Worm (Caenorhabditis elegans) whole organism, L3 larva: ENCODE measurements around the gene ZK381.62.

Source experiments
- aly-2 ChIP-seq: fragments of 150-350 bp; optimal IDR thresholded peaks from 2 replicates; lab custom pipeline; 2014; ENCODE audit warnings: missing biosample characterization, missing genetic modification characterization
- ceh-9 ChIP-seq: sonication (generic microtip); optimal IDR thresholded peaks from 2 replicates; lab custom pipeline; 2018; ENCODE audit warnings: missing biosample characterization, missing genetic modification characterization
- fkh-10 ChIP-seq: sonication (generic microtip); optimal IDR thresholded peaks from 2 replicates; lab custom pipeline; 2017; ENCODE audit warnings: missing biosample characterization, missing genetic modification reagents, missing genetic modification characterization
- lin-39 ChIP-seq: fragments of 150-350 bp; optimal IDR thresholded peaks from 2 replicates; lab custom pipeline; 2018; ENCODE audit warnings: missing biosample characterization, missing genetic modification reagents, missing genetic modification characterization
- nhr-12 ChIP-seq: fragments of 150-350 bp; optimal IDR thresholded peaks from 2 replicates; lab custom pipeline; 2014; ENCODE audit warnings: missing biosample characterization, missing genetic modification characterization
- nhr-237 ChIP-seq: fragments of 150-350 bp; optimal IDR thresholded peaks from 2 replicates; lab custom pipeline; 2014; ENCODE audit warnings: missing biosample characterization, missing genetic modification characterization
- nhr-77 ChIP-seq: fragments of 150-350 bp; optimal IDR thresholded peaks from 2 replicates; lab custom pipeline; 2014; ENCODE audit warnings: missing biosample characterization, missing genetic modification characterization
- pha-4 ChIP-seq: fragments of 150-350 bp; optimal IDR thresholded peaks from 2 replicates; lab custom pipeline; 2014; ENCODE audit warnings: missing biosample characterization, missing genetic modification reagents, missing genetic modification characterization
- sea-2 ChIP-seq: fragments of 150-350 bp; sonication (generic microtip); optimal IDR thresholded peaks from 4 replicates; lab custom pipeline; 2014; ENCODE audit warnings: missing biosample characterization, missing genetic modification reagents, missing genetic modification characterization
- snpc-4 ChIP-seq: fragments of 150-350 bp; optimal IDR thresholded peaks from 2 replicates; lab custom pipeline; 2014; ENCODE audit warnings: missing biosample characterization, missing genetic modification characterization
- tbx-2 ChIP-seq: sonication (generic microtip); optimal IDR thresholded peaks from 2 replicates; lab custom pipeline; 2016; ENCODE audit warnings: mild to moderate bottlenecking, missing genetic modification characterization, missing compliant biosample characterization
- ztf-11 ChIP-seq: fragments of 150-350 bp; optimal IDR thresholded peaks from 2 replicates; lab custom pipeline; 2014; ENCODE audit warnings: missing biosample characterization, missing genetic modification characterization

- TF ChIP-seq snpc-4 (tag; lab: Kevin White, UChicago) = no peak
- no peak for TF ChIP-seq aly-2 (tag; lab: Kevin White, UChicago)
- TF ChIP-seq ztf-11 (tag; lab: Kevin White, UChicago) = no peak
- no peak for TF ChIP-seq nhr-237 (tag; lab: Kevin White, UChicago)
- no peak for TF ChIP-seq sea-2 (GFP tag; lab: Kevin White, UChicago)
- TF ChIP-seq pha-4 (tag; lab: Kevin White, UChicago) = no peak
- TF ChIP-seq fkh-10 (GFP tag; lab: Kevin White, UChicago) = no peak
- TF ChIP-seq nhr-12 = no peak
- TF ChIP-seq lin-39 = no peak
- no peak for TF ChIP-seq nhr-77
- no peak for TF ChIP-seq ceh-9 (tag; lab: Kevin White, UChicago)
- TF ChIP-seq tbx-2 = no peak
These were observed 45.6 kb downstream of the ZK381.62 start for ce11 chrIV:6925520-6925919.
